Fruit fly (Drosophila melanogaster) S2 (cell line): ENCODE results near the gene Adgf-B.

ENCODE experiments used
- CG8478 ChIP-seq: fragments of >200 bp; optimal IDR thresholded peaks from 2 replicates; lab custom pipeline; 2018
- CTCF ChIP-seq, 2 experiments: fragments of >200 bp; optimal IDR thresholded peaks; 2 replicates each; lab custom pipeline; 2018

DNA sequence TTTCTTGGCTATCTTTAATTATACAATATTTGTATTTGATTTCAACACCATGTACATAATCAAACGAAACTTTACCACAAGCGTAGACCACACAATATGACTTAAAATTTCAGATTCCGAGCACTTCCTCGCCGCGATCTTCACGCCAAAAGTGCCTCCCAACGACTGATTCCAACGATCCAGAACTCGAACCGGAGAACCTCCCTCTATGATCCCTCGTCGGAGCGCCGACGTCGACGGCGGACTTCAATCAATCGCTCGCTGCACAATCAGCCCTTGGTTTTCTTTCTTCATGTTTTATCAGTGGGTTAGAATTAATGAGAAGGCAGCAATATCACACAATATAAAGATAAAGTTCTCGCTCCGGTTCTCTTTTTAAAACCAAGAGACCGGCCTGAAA is 13.6 kb upstream of the Adgf-B start, which contains the start of the genes Adgf-A and Adgf-A2:
- TF ChIP-seq CG8478 (lab: Kevin White, UChicago) (no peak), CTCF (optimal IDR thresholded peaks at IDR 0.05; lab: Kevin White, UChicago) (peak in 1 of 2 experiments; percentile 17)
